Worm (Caenorhabditis elegans) whole organism, L1 larva: ENCODE measurements around the gene nhr-214.
A peak's percentile ranks its signal among the peaks of the same experiment; 100 is the strongest.

Experiments
- fkh-4 ChIP-seq: sonication (generic microtip); optimal IDR thresholded peaks from 2 replicates; lab custom pipeline; 2016; ENCODE audit warnings: missing compliant biosample characterization, missing genetic modification characterization, borderline replicate concordance
- nhr-11 ChIP-seq: fragments of 150-350 bp; optimal IDR thresholded peaks from 2 replicates; lab custom pipeline; 2014; ENCODE audit warnings: missing biosample characterization, missing genetic modification characterization
- unc-86 ChIP-seq: sonication (generic microtip); optimal IDR thresholded peaks from 2 replicates; lab custom pipeline; 2016; ENCODE audit warnings: missing genetic modification characterization, missing compliant biosample characterization
- xbp-1 ChIP-seq: sonication (generic microtip); optimal IDR thresholded peaks from 2 replicates; lab custom pipeline; 2016; ENCODE audit warnings: missing genetic modification characterization, missing compliant biosample characterization

DNA sequence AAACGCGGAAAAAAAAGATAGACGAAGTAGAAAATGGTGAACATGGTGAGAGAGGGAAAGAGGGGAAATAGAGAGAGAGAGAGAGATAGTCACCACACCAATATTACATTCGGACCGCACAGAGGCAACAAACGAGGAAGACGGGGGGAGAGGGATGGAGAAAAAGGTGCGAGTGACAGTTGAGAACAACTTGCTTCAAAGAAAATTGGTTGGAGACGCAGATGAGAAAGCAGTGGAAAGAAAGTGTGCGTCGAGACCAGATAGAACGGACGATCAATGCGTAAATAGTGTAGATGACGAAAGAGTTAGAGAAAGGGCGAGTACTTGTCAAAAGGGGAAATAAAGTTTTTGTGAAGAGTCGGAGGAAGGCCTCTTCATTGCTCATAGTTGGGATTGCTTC lies 31.5 kb downstream of the nhr-214 start:
- TF ChIP-seq unc-86 (tag; lab: Kevin White, UChicago): peak; percentile 68
- TF ChIP-seq nhr-11: peak; percentile 18
- no peak for TF ChIP-seq fkh-4 (tag; lab: Kevin White, UChicago)
- TF ChIP-seq xbp-1 (tag; lab: Kevin White, UChicago): peak; percentile 62
